Worm (Caenorhabditis elegans): Measurements from ENCODE around the gene Y26E6A.2.

ce11 chrX:13941296-13941695 lies 27.1 kb upstream of the Y26E6A.2 start:
- TF ChIP-seq ztf-29 (GFP tag; IDR thresholded peaks at IDR 0.05) (no peak), ztf-23 (GFP tag; IDR thresholded peaks at IDR 0.05) (no peak), T22C8.4 (GFP tag; IDR thresholded peaks at IDR 0.05) (no peak), ref-1 (GFP tag; conservative IDR thresholded peaks at IDR 0.05) (no peak), flt-1 (GFP tag; IDR thresholded peaks at IDR 0.05) (no peak), klf-2 (GFP tag; conservative IDR thresholded peaks at IDR 0.05) (no peak), cog-1 (tag; optimal IDR thresholded peaks at IDR 0.05) (no peak)

Measured in whole organism, midembryonic.